Worm (Caenorhabditis elegans) whole organism, L2 larva: ENCODE measurements around the gene nhr-170.
"Not testable (repeated sequence)": the region's sequence is repeated elsewhere in the genome, so short reads cannot be mapped to it uniquely, and the experiment has no call there.

Experiments used
- F13H6.1 ChIP-seq: sonication (generic microtip); optimal IDR thresholded peaks from 2 replicates; lab custom pipeline; 2016; ENCODE audit warnings: missing genetic modification characterization, missing compliant biosample characterization
- R02D3.7 ChIP-seq: fragments of 150-350 bp; optimal IDR thresholded peaks from 2 replicates; lab custom pipeline; 2014; ENCODE audit warnings: missing biosample characterization, missing genetic modification characterization
- Y55F3AM.14 ChIP-seq: fragments of 200-800 bp; sonication (Bioruptor generic); optimal IDR thresholded peaks from 2 replicates; lab custom pipeline; 2018; ENCODE audit warnings: mild to moderate bottlenecking, missing genetic modification characterization, missing compliant biosample characterization
- alr-1 ChIP-seq: fragments of 150-350 bp; optimal IDR thresholded peaks from 2 replicates; lab custom pipeline; 2014; ENCODE audit warnings: missing biosample characterization, missing genetic modification characterization
- ama-1 ChIP-seq: fragments of 150-350 bp; optimal IDR thresholded peaks from 2 replicates; lab custom pipeline; 2018; ENCODE audit warnings: inconsistent platforms
- ceh-16 ChIP-seq: fragments of 150-350 bp; optimal IDR thresholded peaks from 2 replicates; lab custom pipeline; 2014; ENCODE audit warnings: missing biosample characterization, missing genetic modification characterization
- crh-2 ChIP-seq: sonication (generic microtip); optimal IDR thresholded peaks from 2 replicates; lab custom pipeline; 2017; ENCODE audit warnings: missing biosample characterization, missing genetic modification characterization
- elt-1 ChIP-seq: fragments of 150-350 bp; optimal IDR thresholded peaks from 2 replicates; lab custom pipeline; 2014; ENCODE audit warnings: missing biosample characterization, missing genetic modification characterization
- elt-3 ChIP-seq: sonication (generic microtip); optimal IDR thresholded peaks from 2 replicates; lab custom pipeline; 2017; ENCODE audit warnings: missing biosample characterization, missing genetic modification characterization
- gmeb-1 ChIP-seq: fragments of 150-350 bp; optimal IDR thresholded peaks from 2 replicates; lab custom pipeline; 2014; ENCODE audit warnings: missing biosample characterization, missing genetic modification characterization
- lin-11 ChIP-seq: fragments of 150-350 bp; sonication (generic microtip); optimal IDR thresholded peaks from 2 replicates; lab custom pipeline; 2014; ENCODE audit warnings: missing biosample characterization, missing genetic modification characterization, inconsistent platforms, mixed read lengths
- lin-13 ChIP-seq: fragments of 150-350 bp; optimal IDR thresholded peaks from 2 replicates; lab custom pipeline; 2014; ENCODE audit warnings: missing biosample characterization, missing genetic modification reagents, missing genetic modification characterization
- lin-39 ChIP-seq: fragments of 150-350 bp; optimal IDR thresholded peaks from 2 replicates; lab custom pipeline; 2014; ENCODE audit warnings: missing biosample characterization, missing genetic modification reagents, missing genetic modification characterization
- lsy-2 ChIP-seq, 2 experiments: fragments of 150-350 bp in 1 of 2; sonication (generic microtip) in 1 of 2; optimal IDR thresholded peaks; 2 replicates each; lab custom pipeline; 2014 to 2017; ENCODE audit warnings: missing biosample characterization in 2 of 2, missing genetic modification characterization in 2 of 2
- mab-5 ChIP-seq: fragments of 150-350 bp; optimal IDR thresholded peaks from 2 replicates; lab custom pipeline; 2014; ENCODE audit warnings: missing biosample characterization, missing genetic modification characterization
- nhr-11 ChIP-seq: fragments of 150-350 bp; optimal IDR thresholded peaks from 2 replicates; lab custom pipeline; 2014; ENCODE audit warnings: missing biosample characterization, missing genetic modification characterization
- nhr-21 ChIP-seq: fragments of 150-350 bp; optimal IDR thresholded peaks from 2 replicates; lab custom pipeline; 2014; ENCODE audit warnings: missing biosample characterization, missing genetic modification characterization
- nhr-23 ChIP-seq: fragments of 150-350 bp; optimal IDR thresholded peaks from 2 replicates; lab custom pipeline; 2014; ENCODE audit warnings: missing biosample characterization, missing genetic modification reagents, missing genetic modification characterization
- nhr-6 ChIP-seq: fragments of 150-350 bp; optimal IDR thresholded peaks from 2 replicates; lab custom pipeline; 2014; ENCODE audit warnings: missing biosample characterization, missing genetic modification characterization
- nhr-77 ChIP-seq: fragments of 150-350 bp; optimal IDR thresholded peaks from 2 replicates; lab custom pipeline; 2014; ENCODE audit warnings: missing biosample characterization, missing genetic modification characterization
- sem-4 ChIP-seq: fragments of 150-350 bp; optimal IDR thresholded peaks from 2 replicates; lab custom pipeline; 2014; ENCODE audit warnings: missing biosample characterization, missing genetic modification reagents, missing genetic modification characterization
- skn-1 ChIP-seq: sonication (generic microtip); optimal IDR thresholded peaks from 2 replicates; lab custom pipeline; 2017; ENCODE audit warnings: missing biosample characterization, missing genetic modification characterization
- sma-3 ChIP-seq: sonication (generic microtip); optimal IDR thresholded peaks from 2 replicates; lab custom pipeline; 2016; ENCODE audit warnings: missing genetic modification reagents, missing genetic modification characterization, missing compliant biosample characterization
- sma-9 ChIP-seq, 2 experiments: fragments of 150-350 bp in 1 of 2; sonication (generic microtip) in 1 of 2; optimal IDR thresholded peaks; 2 replicates each; lab custom pipeline; 2014 to 2016; ENCODE audit warnings: missing genetic modification characterization in 2 of 2, mild to moderate bottlenecking in 1 of 2, missing biosample characterization in 1 of 2, missing compliant biosample characterization in 1 of 2, missing genetic modification reagents in 1 of 2, moderate library complexity in 1 of 2
- snpc-4 ChIP-seq: fragments of 150-350 bp; optimal IDR thresholded peaks from 2 replicates; lab custom pipeline; 2014; ENCODE audit warnings: missing biosample characterization, missing genetic modification characterization
- unc-39 ChIP-seq: fragments of 150-350 bp; optimal IDR thresholded peaks from 2 replicates; lab custom pipeline; 2014; ENCODE audit warnings: missing biosample characterization, missing genetic modification characterization
- unc-55 ChIP-seq: fragments of 150-350 bp; sonication (generic microtip); optimal IDR thresholded peaks from 3 replicates; lab custom pipeline; 2014; ENCODE audit warnings: missing biosample characterization, missing genetic modification reagents, missing genetic modification characterization
- ztf-1 ChIP-seq: fragments of 200-800 bp; sonication (Bioruptor generic); conservative IDR thresholded peaks from 2 replicates; pipeline ENCODE4 v1.3.6; 2022; ENCODE audit warnings: missing genetic modification characterization, missing compliant biosample characterization
- ztf-11 ChIP-seq: sonication (generic microtip); optimal IDR thresholded peaks from 2 replicates; lab custom pipeline; 2017; ENCODE audit warnings: missing biosample characterization, missing genetic modification characterization

nhr-170 gene

DNA sequence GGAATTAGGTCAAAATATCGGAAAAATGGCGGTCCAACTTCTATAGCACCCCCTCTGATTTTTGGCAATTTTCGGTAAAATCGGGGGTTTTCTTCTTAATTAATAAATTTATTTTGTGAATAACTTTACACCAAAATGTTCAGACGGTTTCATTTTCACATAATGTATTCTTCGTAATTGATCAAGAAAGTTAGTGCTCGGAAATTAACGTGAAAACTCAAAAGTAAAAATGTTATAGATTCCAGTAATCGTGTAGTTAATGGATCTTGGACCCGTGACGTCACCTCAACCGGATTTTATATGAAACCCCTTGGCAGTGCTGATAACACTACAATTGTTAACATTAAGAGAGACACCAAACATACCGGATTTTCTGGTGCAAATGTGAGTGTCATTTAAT is 38.6 kb downstream of the nhr-170 start, which contains the start of gene F11D11.22:
Gene F11D11.22 (plus strand): TSS at position 301 of the 400 bp plus-strand sequence.
- not testable (repeated sequence) for TF ChIP-seq unc-55 (GFP tag; lab: Kevin White, UChicago); skn-1 (tag; lab: Kevin White, UChicago); snpc-4 (tag; lab: Kevin White, UChicago)

DNA sequence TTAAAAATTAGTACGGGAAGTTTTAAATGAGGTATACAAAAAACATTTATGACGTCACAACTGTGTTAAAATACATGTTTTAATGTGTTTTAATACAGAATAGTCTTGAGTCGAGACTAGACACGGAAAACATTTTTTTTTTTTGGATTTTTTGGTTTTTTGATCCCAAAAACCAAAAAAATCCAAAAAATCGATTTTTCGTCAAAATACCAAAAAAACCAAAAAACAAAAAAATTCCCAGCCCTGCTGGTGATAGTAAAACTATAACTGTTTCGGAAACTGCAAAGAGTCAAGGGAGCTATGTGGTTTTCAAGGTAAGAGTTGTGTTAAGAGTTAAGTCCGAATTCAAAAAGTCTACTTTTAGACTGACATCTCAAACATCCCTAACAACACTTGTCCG is 39.5 kb downstream of the nhr-170 start, which contains the start of gene F11D11.4:
Gene F11D11.4 (plus strand): TSS at position 301 of the 400 bp plus-strand sequence.
- TF ChIP-seq gmeb-1 (no peak), nhr-11 (tag; lab: Kevin White, UChicago) (no peak), skn-1 (tag; lab: Kevin White, UChicago) (no peak), sma-9 (GFP tag; optimal IDR thresholded peaks at IDR 0.05; lab: Kevin White, UChicago) (no peak), sma-9 (tag; optimal IDR thresholded peaks at IDR 0.05; lab: Kevin White, UChicago) (no peak), ama-1 (lab: Kevin White, UChicago) (no peak), ztf-1 (GFP tag; lab: Robert Waterston, UW) (no peak), R02D3.7 (tag; lab: Kevin White, UChicago) (no peak)

DNA sequence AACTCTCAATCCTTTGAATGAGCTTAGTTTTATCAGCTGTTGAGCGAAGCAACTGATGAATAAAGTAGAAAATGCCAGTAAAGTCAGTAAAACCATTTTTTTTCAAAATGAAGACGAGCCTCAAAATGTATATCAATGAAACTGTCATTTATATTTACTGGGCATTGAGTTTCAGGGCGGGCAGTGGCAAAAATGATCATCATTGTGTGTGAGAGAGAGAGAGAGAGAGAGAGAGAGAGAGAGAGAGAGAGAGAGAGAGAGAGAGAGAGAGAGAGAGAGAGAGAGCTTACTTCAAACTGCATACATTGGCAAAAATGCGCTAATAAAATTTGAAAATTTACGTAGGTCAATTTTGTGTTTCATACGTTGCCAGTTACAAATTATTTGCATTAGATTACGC is 40.5 kb downstream of the nhr-170 start, which contains the start of gene F11D11.3:
Gene F11D11.3 (minus strand): TSS at position 101 of the 400 bp plus-strand sequence.
- TF ChIP-seq nhr-21 (no peak), crh-2 (tag; lab: Kevin White, UChicago) (no peak), nhr-23 (tag; lab: Kevin White, UChicago) (no peak), elt-3 (tag; lab: Kevin White, UChicago) (no peak), nhr-77 (tag; lab: Kevin White, UChicago) (no peak), sem-4 (tag; lab: Kevin White, UChicago) (no peak), ztf-11 (no peak)

DNA sequence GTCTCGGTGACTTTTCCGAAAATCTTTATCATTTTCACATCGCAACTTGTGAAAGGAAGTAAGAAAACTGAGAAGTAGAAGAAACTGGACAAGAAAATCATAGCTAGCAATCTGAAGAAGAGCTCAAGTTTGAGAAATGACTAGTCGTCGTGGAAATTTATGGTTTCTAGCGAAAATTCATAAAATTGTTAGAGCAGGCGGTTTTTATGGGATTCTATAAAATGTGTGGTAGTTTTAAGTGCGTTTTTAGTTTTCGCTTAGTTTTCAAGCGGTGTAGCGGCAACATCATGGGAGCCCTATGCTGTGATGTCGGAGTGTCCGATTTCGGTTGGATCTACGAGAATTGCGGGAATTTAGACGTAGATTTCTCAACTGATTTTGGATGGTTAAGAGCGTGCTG is 46.3 kb downstream of the nhr-170 start, which contains the start of gene clec-254:
Gene clec-254 (minus strand): TSS at position 101 of the 400 bp plus-strand sequence.
- TF ChIP-seq lin-11 (tag; lab: Kevin White, UChicago); nhr-6 (tag; lab: Kevin White, UChicago); alr-1: not testable (repeated sequence)

DNA sequence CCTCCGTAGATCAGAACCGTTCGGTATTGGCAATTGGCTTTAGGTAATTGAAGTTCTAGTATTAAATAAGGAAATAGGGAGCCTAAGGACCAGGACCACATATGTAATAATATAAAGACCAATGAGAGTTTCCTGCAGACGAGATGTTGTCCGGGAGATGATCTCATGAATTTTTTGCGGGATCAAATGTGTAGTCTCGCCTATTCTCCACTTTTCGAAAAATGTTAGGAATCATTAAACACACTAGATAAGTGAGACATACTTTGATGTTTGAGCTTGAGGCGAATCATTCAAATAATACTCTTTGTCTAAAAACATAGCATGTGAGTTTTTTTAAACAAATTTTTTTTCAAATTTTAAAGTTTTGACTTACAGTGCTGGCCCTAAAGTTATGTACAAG is 47.6 kb downstream of the nhr-170 start, which contains the start of gene F11D11.6:
Gene F11D11.6 (minus strand): TSS at position 101 of the 400 bp plus-strand sequence.
- TF ChIP-seq skn-1 (tag; lab: Kevin White, UChicago) (no peak), crh-2 (tag; lab: Kevin White, UChicago) (no peak), lin-39 (tag; lab: Kevin White, UChicago) (no peak), lin-13 (GFP tag; lab: Kevin White, UChicago) (no peak), lsy-2 (tag; optimal IDR thresholded peaks at IDR 0.05; lab: Kevin White, UChicago) (no peak), R02D3.7 (tag; lab: Kevin White, UChicago) (no peak), gmeb-1 (no peak), Y55F3AM.14 (no peak), sma-9 (GFP tag; optimal IDR thresholded peaks at IDR 0.05; lab: Kevin White, UChicago) (no peak), sma-9 (tag; optimal IDR thresholded peaks at IDR 0.05; lab: Kevin White, UChicago) (no peak)

DNA sequence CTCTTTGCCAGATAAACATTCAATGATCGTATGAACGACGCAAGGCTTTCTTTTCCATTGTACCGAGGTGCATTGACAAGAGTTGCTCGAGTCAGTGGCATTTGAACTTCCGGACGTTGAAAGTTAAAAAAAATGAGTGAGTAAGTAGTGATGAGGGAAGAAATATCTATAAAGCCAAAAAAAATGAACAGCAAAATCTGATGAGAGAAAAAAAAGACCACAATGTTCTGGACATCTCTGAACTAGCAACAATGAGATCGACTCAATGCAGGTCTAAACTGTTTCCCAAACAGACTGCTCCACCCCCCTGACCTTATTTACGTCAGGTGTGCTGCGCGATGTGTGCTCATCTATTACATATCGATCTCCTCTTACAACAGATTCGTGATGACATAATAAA is 50.2 kb downstream of the nhr-170 start, which contains the start of the genes F11D11.21 and F11D11.12:
Gene F11D11.21 (minus strand): TSS at position 101 of the 400 bp plus-strand sequence.
Gene F11D11.12 (minus strand): TSS at position 238 of the 400 bp plus-strand sequence.
- no peak for TF ChIP-seq sma-3 (GFP tag; lab: Kevin White, UChicago)
- TF ChIP-seq nhr-77 (tag; lab: Kevin White, UChicago) = no peak
- no peak for TF ChIP-seq ama-1 (lab: Kevin White, UChicago)
- no peak for TF ChIP-seq elt-3 (tag; lab: Kevin White, UChicago)
- no peak for TF ChIP-seq alr-1
- TF ChIP-seq Y55F3AM.14 = no peak
- no peak for TF ChIP-seq ztf-11
- TF ChIP-seq elt-1 (tag; lab: Kevin White, UChicago) = no peak
- TF ChIP-seq lsy-2 (tag; optimal IDR thresholded peaks at IDR 0.05; lab: Kevin White, UChicago) = no peak
- TF ChIP-seq mab-5 = no peak
- no peak for TF ChIP-seq unc-55 (GFP tag; lab: Kevin White, UChicago)
- no peak for TF ChIP-seq unc-39 (tag; lab: Kevin White, UChicago)
- no peak for TF ChIP-seq ceh-16 (tag; lab: Kevin White, UChicago)
- no peak for TF ChIP-seq R02D3.7 (tag; lab: Kevin White, UChicago)
- no peak for TF ChIP-seq F13H6.1
